Fruit fly (Drosophila melanogaster): ENCODE results near the gene CG10877.

CG10877 gene

dm6 chr3R:20563830-20564421, at the start of gene CG10877:
Gene CG10877, minus strand, starts transcription at chr3R:20564067.
- TF ChIP-seq EcR (GFP tag; optimal IDR thresholded peaks at IDR 0.05) (peak; percentile 85), rn (GFP tag; IDR thresholded peaks at IDR 0.05) (no peak), CG13204 (GFP tag; optimal IDR thresholded peaks at IDR 0.05) (peak; percentile 2), fd96Ca (GFP tag; IDR thresholded peaks at IDR 0.05) (no peak), CG10348 (GFP tag; IDR thresholded peaks at IDR 0.05) (no peak), CG15710 (tag; optimal IDR thresholded peaks at IDR 0.05) (peak; percentile 19), CG17806 (tag; optimal IDR thresholded peaks at IDR 0.05) (no peak), CG8159 (tag; optimal IDR thresholded peaks at IDR 0.05) (peak; percentile 9), Pif1A (GFP tag; optimal IDR thresholded peaks at IDR 0.05) (peak; percentile 33), CG32121 (GFP tag; IDR thresholded peaks at IDR 0.05) (no peak), Snoo (tag; optimal IDR thresholded peaks at IDR 0.05) (no peak), CG12605 (GFP tag; IDR thresholded peaks at IDR 0.05) (0 out of 2 replicates have a peak, but pooled peaks have one; percentile 26), D1 (tag; optimal IDR thresholded peaks at IDR 0.05) (no peak), CG4496 (GFP tag; IDR thresholded peaks at IDR 0.05) (0 out of 3 replicates have a peak, but pooled peaks have one; percentile 19)

- TF ChIP-seq CG15710 (tag; optimal IDR thresholded peaks at IDR 0.05) (no peak), fd96Ca (GFP tag; IDR thresholded peaks at IDR 0.05) (0 out of 3 replicates have a peak, but pooled peaks have one; percentile 5), EcR (GFP tag; optimal IDR thresholded peaks at IDR 0.05) (no peak)
Measured at dm6 chr3R:20608199-20608598, 44.3 kb upstream of the CG10877 start.

- no peak for TF ChIP-seq CG17806 (tag; optimal IDR thresholded peaks at IDR 0.05)
Measured at dm6 chr3R:20605562-20606155, 41.8 kb upstream of the CG10877 start.

dm6 chr3R:20605078-20605477, 41.2 kb upstream of the CG10877 start:
- TF ChIP-seq CG12605 (GFP tag; IDR thresholded peaks at IDR 0.05) (no peak), CG10348 (GFP tag; IDR thresholded peaks at IDR 0.05) (no peak), CG9948 (tag; optimal IDR thresholded peaks at IDR 0.05) (no peak)

dm6 chr3R:20604078-20604477, 40.2 kb upstream of the CG10877 start:
- TF ChIP-seq CG4496 (GFP tag; IDR thresholded peaks at IDR 0.05) (peak; percentile 87), gl (tag; optimal IDR thresholded peaks at IDR 0.05) (no peak), D1 (tag; optimal IDR thresholded peaks at IDR 0.05) (no peak), Snoo (tag; optimal IDR thresholded peaks at IDR 0.05) (no peak), EcR (GFP tag; optimal IDR thresholded peaks at IDR 0.05) (peak; percentile 20), Pif1A (GFP tag; optimal IDR thresholded peaks at IDR 0.05) (no peak), CG13204 (GFP tag; optimal IDR thresholded peaks at IDR 0.05) (peak; percentile 27), CG12605 (GFP tag; IDR thresholded peaks at IDR 0.05) (no peak), CG8159 (tag; optimal IDR thresholded peaks at IDR 0.05) (no peak), CG9948 (tag; optimal IDR thresholded peaks at IDR 0.05) (no peak), Ets98B (GFP tag; IDR thresholded peaks at IDR 0.05) (peak; percentile 69), Pif1B (GFP tag; optimal IDR thresholded peaks at IDR 0.05) (no peak), CG14655 (GFP tag; optimal IDR thresholded peaks at IDR 0.05) (no peak), rn (GFP tag; IDR thresholded peaks at IDR 0.05) (no peak), CG34367 (tag; optimal IDR thresholded peaks at IDR 0.05) (no peak), CG32121 (GFP tag; IDR thresholded peaks at IDR 0.05) (peak; percentile 71)

- TF ChIP-seq CG4496 (GFP tag; IDR thresholded peaks at IDR 0.05), result no peak
- TF ChIP-seq CG13204 (GFP tag; optimal IDR thresholded peaks at IDR 0.05), result no peak
- no peak for TF ChIP-seq CG10348 (GFP tag; IDR thresholded peaks at IDR 0.05)
- TF ChIP-seq Pif1A (GFP tag; optimal IDR thresholded peaks at IDR 0.05), result no peak
- TF ChIP-seq Pif1B (GFP tag; optimal IDR thresholded peaks at IDR 0.05), result no peak
- no peak for TF ChIP-seq CG8159 (tag; optimal IDR thresholded peaks at IDR 0.05)
- no peak for TF ChIP-seq CG14655 (GFP tag; optimal IDR thresholded peaks at IDR 0.05)
- no peak for TF ChIP-seq Ets98B (GFP tag; IDR thresholded peaks at IDR 0.05)
- TF ChIP-seq gl (tag; optimal IDR thresholded peaks at IDR 0.05), result no peak
Measured at dm6 chr3R:20602599-20602998, 38.7 kb upstream of the CG10877 start.

dm6 chr3R:20600109-20600508, 36.2 kb upstream of the CG10877 start:
- TF ChIP-seq CG12605 (GFP tag; IDR thresholded peaks at IDR 0.05) (no peak), CG13204 (GFP tag; optimal IDR thresholded peaks at IDR 0.05) (no peak), CG34367 (tag; optimal IDR thresholded peaks at IDR 0.05) (no peak), CG8301 (tag; optimal IDR thresholded peaks at IDR 0.05) (no peak), CG8159 (tag; optimal IDR thresholded peaks at IDR 0.05) (no peak), CG17806 (tag; optimal IDR thresholded peaks at IDR 0.05) (no peak), CG15710 (tag; optimal IDR thresholded peaks at IDR 0.05) (no peak), rn (GFP tag; IDR thresholded peaks at IDR 0.05) (no peak), CG14655 (GFP tag; optimal IDR thresholded peaks at IDR 0.05) (no peak)
